Worm (Caenorhabditis elegans) whole organism, L4 larva: Measurements from ENCODE around the gene dao-3.

Experiments used
- aly-2 ChIP-seq: sonication (generic microtip); optimal IDR thresholded peaks from 2 replicates; lab custom pipeline; 2018; ENCODE audit warnings: missing biosample characterization, missing genetic modification characterization
- ces-1 ChIP-seq: fragments of 150-350 bp; sonication (generic microtip); optimal IDR thresholded peaks from 4 replicates; lab custom pipeline; 2014; ENCODE audit warnings: missing biosample characterization, missing genetic modification reagents, missing genetic modification characterization
- dve-1 ChIP-seq: sonication (generic microtip); optimal IDR thresholded peaks from 2 replicates; lab custom pipeline; 2017; ENCODE audit warnings: antibody characterized with exemption, mild to moderate bottlenecking, missing genetic modification characterization, missing compliant biosample characterization; ENCODE audit not compliant: insufficient read depth
- mdl-1 ChIP-seq, 2 experiments: fragments of 150-350 bp in 1 of 2; sonication (generic microtip) in 1 of 2; optimal IDR thresholded peaks; 2 replicates each; lab custom pipeline; 2014 to 2017; ENCODE audit warnings: missing biosample characterization in 2 of 2, missing genetic modification characterization in 2 of 2
- mep-1 ChIP-seq: fragments of 150-350 bp; sonication (generic microtip); optimal IDR thresholded peaks from 3 replicates; lab custom pipeline; 2014; ENCODE audit warnings: missing biosample characterization, missing genetic modification characterization
- pqm-1 ChIP-seq: sonication (generic microtip); optimal IDR thresholded peaks from 2 replicates; lab custom pipeline; 2017; ENCODE audit warnings: missing biosample characterization, missing genetic modification characterization
- snpc-4 ChIP-seq: fragments of 150-350 bp; optimal IDR thresholded peaks from 2 replicates; lab custom pipeline; 2014; ENCODE audit warnings: missing biosample characterization, missing genetic modification characterization

DNA sequence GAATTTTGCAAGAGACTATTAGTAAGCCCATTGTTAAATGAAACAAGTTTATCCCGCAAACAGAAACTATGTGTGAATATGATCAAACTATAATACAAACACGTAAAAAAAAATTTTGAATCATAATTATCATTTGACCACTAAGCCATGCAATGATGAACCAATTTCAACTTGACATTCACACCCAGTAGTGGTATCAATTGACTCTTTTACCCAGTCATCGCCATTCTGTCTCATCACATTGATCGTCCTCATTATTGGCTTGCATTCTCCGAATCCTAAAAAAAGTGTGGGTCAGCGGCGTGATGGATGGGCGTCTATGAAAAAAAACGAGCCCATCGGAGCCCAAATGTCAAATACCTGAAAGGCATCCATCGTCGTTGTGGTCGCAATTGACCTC lies 33.9 kb upstream of the dao-3 start:
- TF ChIP-seq mep-1 (tag; lab: Kevin White, UChicago) = no peak
- no peak for TF ChIP-seq ces-1
- TF ChIP-seq dve-1 = no peak
- no peak for TF ChIP-seq snpc-4 (tag; lab: Kevin White, UChicago)
- TF ChIP-seq aly-2 (tag; lab: Kevin White, UChicago) = no peak
- TF ChIP-seq pqm-1 (tag; lab: Kevin White, UChicago) = no peak
- no peak for TF ChIP-seq mdl-1 (tag; optimal IDR thresholded peaks at IDR 0.05; lab: Kevin White, UChicago)
